Worm (Caenorhabditis elegans) whole organism, L2 larva: ENCODE data around the gene M153.3.

Experiments
- ama-1 ChIP-seq: fragments of 150-350 bp; optimal IDR thresholded peaks from 2 replicates; lab custom pipeline; 2018; ENCODE audit warnings: inconsistent platforms
- crh-2 ChIP-seq: sonication (generic microtip); optimal IDR thresholded peaks from 2 replicates; lab custom pipeline; 2017; ENCODE audit warnings: missing biosample characterization, missing genetic modification characterization
- fos-1 ChIP-seq: fragments of 150-350 bp; optimal IDR thresholded peaks from 2 replicates; lab custom pipeline; 2014; ENCODE audit warnings: missing biosample characterization, missing genetic modification characterization
- gmeb-1 ChIP-seq: fragments of 150-350 bp; optimal IDR thresholded peaks from 2 replicates; lab custom pipeline; 2014; ENCODE audit warnings: missing biosample characterization, missing genetic modification characterization
- lin-13 ChIP-seq: fragments of 150-350 bp; optimal IDR thresholded peaks from 2 replicates; lab custom pipeline; 2014; ENCODE audit warnings: missing biosample characterization, missing genetic modification reagents, missing genetic modification characterization
- unc-62 ChIP-seq: fragments of 150-350 bp; optimal IDR thresholded peaks from 2 replicates; lab custom pipeline; 2014; ENCODE audit warnings: missing biosample characterization, missing genetic modification reagents, missing genetic modification characterization
- zag-1 ChIP-seq: fragments of 150-350 bp; optimal IDR thresholded peaks from 2 replicates; lab custom pipeline; 2014; ENCODE audit warnings: missing biosample characterization, missing genetic modification characterization

DNA sequence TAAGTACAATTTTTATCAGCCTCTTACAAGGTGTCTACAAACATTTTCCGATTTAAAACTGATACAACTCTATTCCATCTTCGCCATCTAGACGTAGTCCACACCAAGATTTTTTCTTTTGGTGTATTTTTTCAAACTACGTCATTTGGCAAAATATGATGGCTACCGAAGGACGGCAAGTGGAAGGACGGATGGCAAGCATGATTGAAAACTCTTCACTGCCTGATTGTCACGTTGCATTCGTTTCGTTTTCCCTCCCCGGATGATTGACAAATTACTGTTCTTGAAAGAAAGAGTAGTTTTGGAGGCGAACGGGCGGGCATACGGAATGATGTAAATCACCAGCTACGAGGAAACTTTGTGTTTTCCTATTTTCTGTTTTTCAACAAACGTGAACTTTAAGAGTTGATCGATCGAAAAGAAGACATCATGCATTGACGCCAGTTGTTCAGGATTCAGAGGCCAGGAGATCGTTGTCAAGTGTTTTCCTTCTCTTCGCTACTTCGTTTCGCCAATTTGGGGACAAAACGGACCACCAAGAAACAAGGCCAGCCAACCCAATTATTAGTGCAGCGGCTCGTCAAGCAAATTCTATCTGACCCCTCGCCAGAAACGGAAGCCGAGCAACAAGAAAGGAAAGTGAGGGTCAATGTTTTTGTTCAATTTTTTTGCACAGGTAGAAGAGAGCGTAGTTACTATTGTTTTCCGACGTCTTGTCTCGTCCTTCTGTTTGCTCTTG is 35.9 kb downstream of the M153.3 start:
- TF ChIP-seq crh-2 (tag; lab: Kevin White, UChicago) (peak; percentile 5), fos-1 (tag; lab: Kevin White, UChicago) (no peak), lin-13 (GFP tag; lab: Kevin White, UChicago) (no peak), zag-1 (no peak), ama-1 (no peak), unc-62 (GFP tag; lab: Kevin White, UChicago) (no peak), gmeb-1 (tag; lab: Kevin White, UChicago) (no peak)
